Fruit fly (Drosophila melanogaster): ENCODE data around the gene CG34263.

The CG34263 gene

DNA sequence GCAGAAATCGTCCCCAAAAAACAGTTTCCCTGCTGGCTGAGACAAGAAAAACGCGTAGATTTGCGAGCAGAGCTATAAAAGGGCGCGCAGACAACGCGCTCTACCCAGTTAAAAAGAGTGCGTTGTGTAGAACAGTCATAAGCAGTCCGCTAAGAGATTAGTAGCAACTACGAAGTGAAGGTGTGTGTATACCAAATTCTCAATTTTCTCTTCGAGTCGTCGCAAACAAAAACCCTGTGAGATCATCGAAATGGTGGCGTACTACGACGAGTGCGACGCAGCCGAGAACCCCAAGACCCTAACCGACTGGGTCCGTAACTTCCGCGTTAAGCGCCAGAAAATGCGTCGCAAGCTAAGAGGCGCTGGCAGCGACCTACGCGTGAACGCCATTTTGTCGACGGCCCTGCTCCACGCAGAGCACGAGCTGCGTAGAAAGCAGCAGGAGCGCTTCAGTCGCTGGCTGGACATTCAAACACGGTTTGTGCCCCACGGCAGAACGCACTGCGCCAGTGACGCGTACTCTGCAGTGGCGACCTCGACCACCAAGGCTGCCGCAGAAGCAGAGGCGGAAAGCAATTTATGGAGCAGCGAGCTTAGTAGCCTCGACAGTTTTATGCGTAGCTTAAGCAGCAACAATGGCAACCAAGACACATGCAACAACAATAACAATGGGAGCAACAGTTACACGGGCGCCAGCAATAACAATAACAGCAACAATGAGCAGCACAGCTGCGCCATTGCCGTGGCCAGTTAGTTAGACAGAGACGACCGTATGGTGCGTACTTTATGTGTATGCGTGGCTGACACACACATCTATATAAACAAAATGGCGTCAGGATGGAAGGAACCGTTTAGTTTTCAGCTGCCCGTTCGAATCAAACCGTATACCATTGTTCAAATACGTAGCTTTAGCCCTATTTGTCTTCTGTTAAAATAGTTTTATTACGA is 41.4 kb downstream of the CG34263 start:
- TF ChIP-seq dsx (GFP tag; optimal IDR thresholded peaks at IDR 0.05; ENCODE audit: poor library complexity, severe bottlenecking) = peak; percentile 63
- TF ChIP-seq CG9139 (GFP tag; optimal IDR thresholded peaks at IDR 0.05) = peak; percentile 41
- peak; percentile 42; the same call in 2 of the 3 replicates for TF ChIP-seq eg (GFP tag; IDR thresholded peaks at IDR 0.05)
- peak; percentile 15 for TF ChIP-seq topi (GFP tag; optimal IDR thresholded peaks at IDR 0.05)
- TF ChIP-seq Eip78C (GFP tag) = peak; percentile 59
- peak; percentile 41 for TF ChIP-seq vri (GFP tag; optimal IDR thresholded peaks at IDR 0.05)
- TF ChIP-seq Sox14 (GFP tag; optimal IDR thresholded peaks at IDR 0.05) = peak; percentile 71
- no peak for TF ChIP-seq Sox102F (GFP tag; optimal IDR thresholded peaks at IDR 0.05)
- TF ChIP-seq Met (GFP tag; optimal IDR thresholded peaks at IDR 0.05) = peak; percentile 1
- TF ChIP-seq pdm3 (GFP tag; optimal IDR thresholded peaks at IDR 0.05) = no peak
- peak; percentile 62 for TF ChIP-seq CG1621 (tag; optimal IDR thresholded peaks at IDR 0.05)
- no peak for TF ChIP-seq Hr39 (GFP tag; optimal IDR thresholded peaks at IDR 0.05)
- no peak for TF ChIP-seq ss (GFP tag; optimal IDR thresholded peaks at IDR 0.05)
- peak; percentile 2 for TF ChIP-seq CG6808 (GFP tag; optimal IDR thresholded peaks at IDR 0.05)
- 0 out of 3 replicates have a peak, but pooled peaks have one; percentile 23 for TF ChIP-seq CG8119 (GFP tag; IDR thresholded peaks at IDR 0.05)
- peak; percentile 8; the same call in 1 of the 2 replicates for TF ChIP-seq CG15336 (GFP tag; IDR thresholded peaks at IDR 0.05)
- TF ChIP-seq achi (GFP tag; optimal IDR thresholded peaks at IDR 0.05) = no peak
- peak; percentile 1 for TF ChIP-seq CG8632 (GFP tag; optimal IDR thresholded peaks at IDR 0.05)
- peak; percentile 39; the same call in 1 of the 3 replicates for TF ChIP-seq CG6163 (GFP tag; IDR thresholded peaks at IDR 0.05)
- peak; percentile 26 for TF ChIP-seq CG7368 (GFP tag; optimal IDR thresholded peaks at IDR 0.05)
- TF ChIP-seq svp (GFP tag) = peak; percentile 80
- TF ChIP-seq fkh (GFP tag; optimal IDR thresholded peaks at IDR 0.05) = peak; percentile 4

DNA sequence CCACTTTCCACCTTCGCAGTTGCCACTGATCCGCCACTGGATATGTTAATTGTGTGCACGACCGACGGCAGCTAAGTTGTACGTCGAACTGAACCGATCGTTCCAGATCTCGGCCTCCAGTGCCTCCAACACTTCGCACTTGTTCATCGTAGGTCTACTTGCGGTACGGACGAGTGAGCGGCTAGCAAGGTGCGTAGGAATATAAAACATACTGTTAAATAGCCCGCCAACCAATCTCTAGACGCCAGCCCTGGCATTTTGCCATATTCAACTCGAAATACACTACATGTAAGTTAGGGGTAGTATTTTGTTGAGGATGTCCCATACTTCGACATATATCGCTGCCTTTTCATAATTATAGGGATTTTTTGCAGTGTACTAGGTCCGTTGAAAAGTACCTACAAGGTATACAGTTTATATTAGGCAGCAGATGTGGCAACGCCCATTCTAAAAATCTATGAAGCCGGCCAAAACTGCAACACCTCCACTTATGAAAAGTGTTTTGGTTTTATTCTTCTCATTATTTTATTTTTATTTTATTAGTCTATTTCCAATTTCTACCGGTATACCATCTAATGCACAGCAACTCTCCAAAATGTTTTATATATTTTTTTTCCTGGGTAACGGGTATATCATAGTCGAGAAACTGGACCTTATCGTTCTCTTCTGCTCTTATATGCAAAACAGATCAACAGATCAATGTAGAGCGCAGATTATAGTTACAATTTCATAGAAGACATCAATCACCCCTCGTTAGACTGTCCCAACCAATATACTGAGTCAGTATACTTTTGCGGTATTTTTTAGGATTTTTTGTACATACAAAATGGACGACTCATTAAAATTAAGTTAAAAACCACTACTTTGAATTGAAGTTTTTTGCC is 42.4 kb downstream of the CG34263 start, which contains the start of the genes pyx and CG33229:
pyx (minus strand) TSS at position 51 of the 884 bp plus-strand sequence.
CG33229 (plus strand) TSS at position 834 of the 884 bp plus-strand sequence.
- TF ChIP-seq vri (GFP tag; optimal IDR thresholded peaks at IDR 0.05) (no peak), Eip93F (GFP tag; optimal IDR thresholded peaks at IDR 0.05) (peak; percentile 79), CG10669 (GFP tag; optimal IDR thresholded peaks at IDR 0.05) (peak; percentile 72), Met (GFP tag; optimal IDR thresholded peaks at IDR 0.05) (peak; percentile 82), Sox15 (GFP tag; optimal IDR thresholded peaks at IDR 0.05) (peak; percentile 83), CG15336 (GFP tag; IDR thresholded peaks at IDR 0.05) (peak; percentile 62), Eip75B (GFP tag; optimal IDR thresholded peaks at IDR 0.05) (peak; percentile 79), CG32006 (GFP tag; optimal IDR thresholded peaks at IDR 0.05) (peak; percentile 94), CG6854 (GFP tag; optimal IDR thresholded peaks at IDR 0.05) (no peak), achi (GFP tag; optimal IDR thresholded peaks at IDR 0.05) (peak; percentile 78), CG3919 (GFP tag; optimal IDR thresholded peaks at IDR 0.05) (peak; percentile 78), topi (GFP tag; optimal IDR thresholded peaks at IDR 0.05) (peak; percentile 85), CG16779 (tag; optimal IDR thresholded peaks at IDR 0.05) (no peak), salr (GFP tag; optimal IDR thresholded peaks at IDR 0.05) (peak; percentile 72), CG11294 (GFP tag; IDR thresholded peaks at IDR 0.05) (peak; percentile 65; the same call in 1 of the 2 replicates), OdsH (GFP tag; optimal IDR thresholded peaks at IDR 0.05) (peak; percentile 87), lz (GFP tag; optimal IDR thresholded peaks at IDR 0.05) (peak; percentile 88), Ets21C (GFP tag; optimal IDR thresholded peaks at IDR 0.05) (peak; percentile 86), net (GFP tag; optimal IDR thresholded peaks at IDR 0.05) (peak; percentile 77), CG6276 (GFP tag; optimal IDR thresholded peaks at IDR 0.05) (peak; percentile 74), CG10631 (GFP tag; optimal IDR thresholded peaks at IDR 0.05) (peak; percentile 86), dsx (GFP tag; optimal IDR thresholded peaks at IDR 0.05; ENCODE audit: poor library complexity, severe bottlenecking) (peak; percentile 67), Sox14 (GFP tag; optimal IDR thresholded peaks at IDR 0.05) (peak; percentile 79), CG4318 (GFP tag; optimal IDR thresholded peaks at IDR 0.05) (no peak), CG8119 (GFP tag; IDR thresholded peaks at IDR 0.05) (peak; percentile 74), fd59A (GFP tag; optimal IDR thresholded peaks at IDR 0.05) (peak; percentile 64), Hr4 (GFP tag; optimal IDR thresholded peaks at IDR 0.05) (peak; percentile 92), CG8319 (GFP tag; optimal IDR thresholded peaks at IDR 0.05) (peak; percentile 57), CG7368 (GFP tag; optimal IDR thresholded peaks at IDR 0.05) (no peak), CG1621 (tag; optimal IDR thresholded peaks at IDR 0.05) (peak; percentile 42), CG9139 (GFP tag; optimal IDR thresholded peaks at IDR 0.05) (no peak), Lpt (GFP tag; optimal IDR thresholded peaks at IDR 0.05) (peak; percentile 65), Gug (GFP tag; IDR thresholded peaks at IDR 0.05) (peak; percentile 66)

Data from whole organism, prepupa.